Worm (Caenorhabditis elegans): ENCODE data around the gene M03E7.3.

M03E7.3 gene

ce11 chrV:5614724-5615123, at the start of gene M03E7.3:
Gene M03E7.3 (plus strand): TSS chrV:5615024.
- no peak for TF ChIP-seq C04F5.9 (tag; optimal IDR thresholded peaks at IDR 0.05)
- TF ChIP-seq pag-3 (tag; optimal IDR thresholded peaks at IDR 0.05; ENCODE audit: borderline replicate concordance, insufficient read depth), result no peak

DNA sequence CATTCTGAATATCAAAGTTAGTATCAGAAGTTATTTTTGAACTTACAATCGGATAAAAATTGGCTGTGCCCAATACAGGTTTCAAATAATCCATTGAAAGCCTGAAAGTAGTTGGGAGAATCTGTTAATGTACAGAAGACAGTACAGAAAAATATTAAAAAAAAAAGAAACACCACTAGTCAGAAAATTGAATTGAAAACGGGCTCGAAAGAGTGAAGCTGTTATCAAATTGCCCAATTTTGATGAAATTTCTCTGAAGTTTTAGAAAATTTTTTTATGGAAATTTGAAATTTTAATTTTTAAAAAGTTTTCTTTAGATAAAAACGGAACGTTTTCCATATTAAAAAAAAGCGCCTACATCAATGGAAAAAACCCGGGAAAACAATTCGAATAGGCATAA, 47.7 kb upstream of the M03E7.3 start, which contains the start of gene C18C4.7:
C18C4.7 (minus strand) TSS at position 101 of the 400 bp plus-strand sequence.
- TF ChIP-seq rnt-1 (tag; optimal IDR thresholded peaks at IDR 0.05) (no peak), Y116A8C.19 (tag; optimal IDR thresholded peaks at IDR 0.05; ENCODE audit: borderline replicate concordance) (no peak), mef-2 (tag; optimal IDR thresholded peaks at IDR 0.05) (no peak), unc-62 (GFP tag; optimal IDR thresholded peaks at IDR 0.05) (no peak), ceh-88 (GFP tag; IDR thresholded peaks at IDR 0.05) (no peak), ces-1 (GFP tag; optimal IDR thresholded peaks at IDR 0.05) (no peak), nhr-85 (tag) (no peak), nhr-47 (tag; optimal IDR thresholded peaks at IDR 0.05) (no peak)

- TF ChIP-seq nhr-19 (GFP tag; conservative IDR thresholded peaks at IDR 0.05) (no peak), pax-3 (tag; optimal IDR thresholded peaks at IDR 0.05) (no peak), fkh-10 (GFP tag; optimal IDR thresholded peaks at IDR 0.05) (peak; percentile 16), irx-1 (tag; optimal IDR thresholded peaks at IDR 0.05) (no peak), pag-3 (tag; optimal IDR thresholded peaks at IDR 0.05; ENCODE audit: borderline replicate concordance, insufficient read depth) (no peak), F16B12.6 (tag; optimal IDR thresholded peaks at IDR 0.05) (no peak), jun-1 (tag; optimal IDR thresholded peaks at IDR 0.05) (no peak), nhr-11 (tag; optimal IDR thresholded peaks at IDR 0.05) (no peak), lin-14 (GFP tag; optimal IDR thresholded peaks at IDR 0.05) (peak; percentile 39)
These were observed 44.4 kb upstream of the M03E7.3 start, which contains the start of gene glb-6 for ce11 chrV:5570433-5570832. Gene glb-6 (minus strand): TSS chrV:5570533.

DNA sequence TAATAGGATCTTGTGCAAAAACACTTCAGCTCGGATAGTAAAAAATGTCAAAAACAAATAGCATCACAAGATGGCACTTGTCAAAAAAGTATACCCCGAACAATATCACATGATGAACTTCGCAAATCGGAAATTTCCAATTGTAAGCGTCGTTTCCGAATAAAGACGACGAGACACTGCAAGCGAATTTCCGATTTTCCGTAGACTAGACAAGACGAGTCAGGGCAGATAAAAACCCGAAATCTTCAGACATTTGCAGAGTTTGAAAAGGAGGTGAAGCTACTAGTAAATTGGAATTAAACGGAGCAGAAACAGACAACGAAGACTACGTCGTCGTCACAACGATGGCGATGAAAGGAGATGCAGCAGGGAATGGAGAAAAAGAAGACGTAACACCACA, 43.1 kb upstream of the M03E7.3 start:
- TF ChIP-seq lin-14 (GFP tag; optimal IDR thresholded peaks at IDR 0.05) (peak; percentile 60), nhr-71 (tag; optimal IDR thresholded peaks at IDR 0.05) (peak; percentile 8), nhr-12 (tag; optimal IDR thresholded peaks at IDR 0.05) (no peak), zip-4 (GFP tag; optimal IDR thresholded peaks at IDR 0.05) (no peak), ztf-4 (tag; optimal IDR thresholded peaks at IDR 0.05) (no peak), egl-13 (tag; optimal IDR thresholded peaks at IDR 0.05) (peak; percentile 19), fkh-10 (GFP tag; optimal IDR thresholded peaks at IDR 0.05) (peak; percentile 90), fkh-8 (tag; optimal IDR thresholded peaks at IDR 0.05) (peak; percentile 29)

ce11 chrV:5576008-5576407, 38.8 kb upstream of the M03E7.3 start:
- TF ChIP-seq lsy-2 (tag; optimal IDR thresholded peaks at IDR 0.05), result peak in 1 of 2 experiments; percentile 36
- no peak for TF ChIP-seq unc-98 (GFP tag; IDR thresholded peaks at IDR 0.05)
- peak; percentile 26 for TF ChIP-seq xbp-1 (tag; optimal IDR thresholded peaks at IDR 0.05)
- TF ChIP-seq pag-3 (tag; optimal IDR thresholded peaks at IDR 0.05; ENCODE audit: borderline replicate concordance, insufficient read depth), result no peak
- peak in 1 of 2 experiments; percentile 30 for TF ChIP-seq mdl-1 (tag; optimal IDR thresholded peaks at IDR 0.05)
- peak; percentile 53 for TF ChIP-seq nhr-20 (tag; optimal IDR thresholded peaks at IDR 0.05)
- no peak for TF ChIP-seq fkh-4 (tag; optimal IDR thresholded peaks at IDR 0.05; ENCODE audit: borderline replicate concordance)
- TF ChIP-seq tbx-2 (tag; optimal IDR thresholded peaks at IDR 0.05), result peak; percentile 20
- TF ChIP-seq irx-1 (tag; optimal IDR thresholded peaks at IDR 0.05), result no peak
- TF ChIP-seq hlh-17 (GFP tag; optimal IDR thresholded peaks at IDR 0.05; ENCODE audit: borderline replicate concordance), result no peak
- TF ChIP-seq sox-4 (tag; optimal IDR thresholded peaks at IDR 0.05), result no peak
- TF ChIP-seq lin-14 (GFP tag; optimal IDR thresholded peaks at IDR 0.05), result peak; percentile 12
- TF ChIP-seq lin-35 (GFP tag; optimal IDR thresholded peaks at IDR 0.05), result peak in 1 of 2 experiments; percentile 67
- TF ChIP-seq fos-1 (tag; optimal IDR thresholded peaks at IDR 0.05), result no peak
- TF ChIP-seq efl-1 (optimal IDR thresholded peaks at IDR 0.05), result peak; percentile 20 to 26
- TF ChIP-seq efl-1 (GFP tag; optimal IDR thresholded peaks at IDR 0.05 in 1 of 2), result peak in 1 of 2 experiments; percentile 50
- peak; percentile 54 for TF ChIP-seq hpl-2 (GFP tag; optimal IDR thresholded peaks at IDR 0.05)
- peak; percentile 40 for TF ChIP-seq nhr-71 (tag; optimal IDR thresholded peaks at IDR 0.05)
- TF ChIP-seq swsn-7 (tag; optimal IDR thresholded peaks at IDR 0.05), result peak; percentile 7
- TF ChIP-seq skn-1 (tag; optimal IDR thresholded peaks at IDR 0.05), result peak; percentile 82
- TF ChIP-seq nhr-90 (tag; optimal IDR thresholded peaks at IDR 0.05; ENCODE audit: poor library complexity), result peak; percentile 55
- no peak for TF ChIP-seq tlp-1 (tag; optimal IDR thresholded peaks at IDR 0.05)
- peak; percentile 97 for TF ChIP-seq snpc-4 (tag; optimal IDR thresholded peaks at IDR 0.05)
- peak; percentile 49 for TF ChIP-seq zip-4 (GFP tag; optimal IDR thresholded peaks at IDR 0.05)
- TF ChIP-seq dpl-1 (GFP tag; optimal IDR thresholded peaks at IDR 0.05), result peak in 1 of 3 experiments; percentile 35
- no peak for TF ChIP-seq ama-1 (optimal IDR thresholded peaks at IDR 0.05)
